Fruit fly (Drosophila melanogaster) Kc167 (cell line): ENCODE data around the gene Nepl6.

ENCODE experiments used
- Sin3A ChIP-seq: fragments of >200 bp; optimal IDR thresholded peaks from 2 replicates; lab custom pipeline; 2018; ENCODE audit warnings: missing external identifiers
- h ChIP-seq: fragments of >200 bp; optimal IDR thresholded peaks from 3 replicates; lab custom pipeline; 2018; ENCODE audit warnings: missing external identifiers
- insv ChIP-seq: fragments of >200 bp; optimal IDR thresholded peaks from 3 replicates; lab custom pipeline; 2018; ENCODE audit warnings: missing external identifiers
- psq ChIP-seq: fragments of >200 bp; optimal IDR thresholded peaks from 2 replicates; lab custom pipeline; 2017; ENCODE audit warnings: missing external identifiers

DNA sequence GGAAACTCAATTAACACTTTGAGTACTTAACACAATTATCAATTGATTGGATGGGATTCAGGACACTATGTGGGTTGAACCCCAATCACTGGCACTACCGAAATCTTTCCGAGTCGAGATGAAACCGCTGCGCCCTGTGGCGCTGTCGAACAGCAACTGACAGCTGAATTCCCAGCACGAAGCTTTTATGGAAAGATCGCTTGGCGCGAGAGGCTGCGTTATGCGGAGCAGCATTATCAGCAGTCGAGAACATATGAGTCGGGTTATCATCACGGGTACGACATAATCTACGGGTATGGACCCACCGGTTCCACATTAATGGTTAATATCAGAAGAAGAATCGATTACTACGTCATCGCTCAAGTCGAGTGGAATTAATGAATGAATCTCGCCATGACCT, 37.8 kb upstream of the Nepl6 start, which contains the start of gene Tig:
- TF ChIP-seq psq (lab: Kevin White, UChicago) (no peak), insv (lab: Kevin White, UChicago) (no peak), h (no peak), Sin3A (no peak)
